Worm (Caenorhabditis elegans): ENCODE results near the gene ceh-20.

ce11 chrIII:6961167-6961566 is 18.5 kb upstream of the ceh-20 start:
- TF ChIP-seq him-1 (tag; optimal IDR thresholded peaks at IDR 0.05), result no peak
- peak; percentile 42 for TF ChIP-seq W03F9.2 (tag; optimal IDR thresholded peaks at IDR 0.05)
- no peak for TF ChIP-seq dao-5 (tag; optimal IDR thresholded peaks at IDR 0.05)

Measured in whole organism, L4/young adult.